Worm (Caenorhabditis elegans) whole organism, L4/young adult: ENCODE results near the gene T08G5.15.

Experiments
- W03F9.2 ChIP-seq: fragments of 150-350 bp; optimal IDR thresholded peaks from 2 replicates; lab custom pipeline; 2014; ENCODE audit warnings: missing biosample characterization, missing genetic modification characterization
- dao-5 ChIP-seq: sonication (generic microtip); optimal IDR thresholded peaks from 2 replicates; lab custom pipeline; 2016; ENCODE audit warnings: missing genotype, missing genetic modification characterization, moderate library complexity, missing compliant biosample characterization
- him-1 ChIP-seq: sonication (generic microtip); optimal IDR thresholded peaks from 2 replicates; lab custom pipeline; 2016; ENCODE audit warnings: missing genotype, missing genetic modification reagents, missing genetic modification characterization, missing compliant biosample characterization

ce11 chrV:14001929-14002328 is 21.0 kb downstream of the T08G5.15 start:
- TF ChIP-seq him-1 (tag; lab: Kevin White, UChicago) (no peak), W03F9.2 (tag; lab: Kevin White, UChicago) (no peak), dao-5 (no peak)
